Fruit fly (Drosophila melanogaster): Measurements from ENCODE around the gene wol.

Gene wol

dm6 chr2L:8305409-8305808 lies 2.6 kb upstream of the wol start, which contains the start of gene CG7840:
Gene CG7840 (plus strand): TSS chr2L:8305586.
- peak; percentile 57; the same call in 1 of the 3 replicates for TF ChIP-seq CG11560 (tag; IDR thresholded peaks at IDR 0.05)
- peak; percentile 57 for TF ChIP-seq Blimp-1 (GFP tag; optimal IDR thresholded peaks at IDR 0.05)
- TF ChIP-seq stwl (tag; optimal IDR thresholded peaks at IDR 0.05): peak; percentile 14
- TF ChIP-seq pros (GFP tag; optimal IDR thresholded peaks at IDR 0.05): no peak
- peak; percentile 78 for TF ChIP-seq HLH4C (GFP tag; IDR thresholded peaks at IDR 0.05; ENCODE audit: partially characterized antibody)
- TF ChIP-seq ewg (GFP tag; optimal IDR thresholded peaks at IDR 0.05): no peak
- peak; percentile 89 for TF ChIP-seq Dref (GFP tag; IDR thresholded peaks at IDR 0.05)
- TF ChIP-seq CG2129 (GFP tag; IDR thresholded peaks at IDR 0.05; ENCODE audit: partially characterized antibody): peak; percentile 79
- no peak for TF ChIP-seq Ets97D (GFP tag; optimal IDR thresholded peaks at IDR 0.05)
- peak; percentile 3 for TF ChIP-seq CG14710 (tag; optimal IDR thresholded peaks at IDR 0.05)
- peak; percentile 90 for TF ChIP-seq Doc3 (GFP tag; IDR thresholded peaks at IDR 0.05; ENCODE audit: partially characterized antibody)
- TF ChIP-seq ERR (GFP tag; optimal IDR thresholded peaks at IDR 0.05): no peak
- peak; percentile 95 for TF ChIP-seq unc-4 (GFP tag; IDR thresholded peaks at IDR 0.05; ENCODE audit: partially characterized antibody)
- TF ChIP-seq Bgb (GFP tag; IDR thresholded peaks at IDR 0.05; ENCODE audit: partially characterized antibody): peak; percentile 92
- no peak for TF ChIP-seq pnt (GFP tag; optimal IDR thresholded peaks at IDR 0.05)
- peak; percentile 94 for TF ChIP-seq hbn (GFP tag; IDR thresholded peaks at IDR 0.05; ENCODE audit: partially characterized antibody)
- no peak for TF ChIP-seq CG11085 (GFP tag; IDR thresholded peaks at IDR 0.05)
- TF ChIP-seq chm (GFP tag; IDR thresholded peaks at IDR 0.05): no peak
- TF ChIP-seq Antp (GFP tag; optimal IDR thresholded peaks at IDR 0.05): no peak
- peak; percentile 54 for TF ChIP-seq CG15514 (GFP tag; optimal IDR thresholded peaks at IDR 0.05)
- TF ChIP-seq Rx (GFP tag; IDR thresholded peaks at IDR 0.05): no peak
- peak; percentile 95 for TF ChIP-seq CG13287 (GFP tag; IDR thresholded peaks at IDR 0.05; ENCODE audit: partially characterized antibody)
- TF ChIP-seq CG3838 (GFP tag; optimal IDR thresholded peaks at IDR 0.05): no peak
- no peak for TF ChIP-seq CG3726 (GFP tag; IDR thresholded peaks at IDR 0.05)
- no peak for TF ChIP-seq Usf (GFP tag; optimal IDR thresholded peaks at IDR 0.05)
- peak; percentile 67; the same call in 2 of the 3 replicates for TF ChIP-seq vnd (GFP tag; IDR thresholded peaks at IDR 0.05; ENCODE audit: partially characterized antibody)
- peak; percentile 88 for TF ChIP-seq amos (GFP tag; IDR thresholded peaks at IDR 0.05; ENCODE audit: partially characterized antibody)
- peak; percentile 72 for TF ChIP-seq MBD-R2 (GFP tag; IDR thresholded peaks at IDR 0.05)
- TF ChIP-seq yki (optimal IDR thresholded peaks at IDR 0.05): no peak
- TF ChIP-seq CG2116 (GFP tag; optimal IDR thresholded peaks at IDR 0.05): peak; percentile 76
- TF ChIP-seq phol (tag; optimal IDR thresholded peaks at IDR 0.05): no peak
- TF ChIP-seq zen2 (GFP tag; IDR thresholded peaks at IDR 0.05; ENCODE audit: partially characterized antibody): peak; percentile 92
- no peak for TF ChIP-seq org-1 (GFP tag; optimal IDR thresholded peaks at IDR 0.05)
- TF ChIP-seq CG11456 (GFP tag; IDR thresholded peaks at IDR 0.05): no peak
- peak; percentile 85 for TF ChIP-seq knrl (GFP tag; IDR thresholded peaks at IDR 0.05; ENCODE audit: partially characterized antibody)
- peak; percentile 84 for TF ChIP-seq CG42726 (GFP tag; IDR thresholded peaks at IDR 0.05; ENCODE audit: partially characterized antibody)
- peak; percentile 82 for TF ChIP-seq CG14860 (GFP tag; IDR thresholded peaks at IDR 0.05; ENCODE audit: partially characterized antibody)
- no peak for TF ChIP-seq zfh2 (GFP tag; optimal IDR thresholded peaks at IDR 0.05)
- peak; percentile 91 for TF ChIP-seq CG34224 (GFP tag; IDR thresholded peaks at IDR 0.05; ENCODE audit: partially characterized antibody)
- TF ChIP-seq ato (GFP tag; IDR thresholded peaks at IDR 0.05; ENCODE audit: partially characterized antibody): peak; percentile 74
- TF ChIP-seq Dll (GFP tag; IDR thresholded peaks at IDR 0.05; ENCODE audit: partially characterized antibody): peak; percentile 91
- no peak for TF ChIP-seq dati (GFP tag; IDR thresholded peaks at IDR 0.05)
- TF ChIP-seq abd-A (tag; optimal IDR thresholded peaks at IDR 0.05): no peak
- peak; percentile 74 for TF ChIP-seq inv (GFP tag; IDR thresholded peaks at IDR 0.05; ENCODE audit: partially characterized antibody)
- peak; percentile 91 for TF ChIP-seq Opbp (GFP tag; IDR thresholded peaks at IDR 0.05; ENCODE audit: partially characterized antibody)
- no peak for TF ChIP-seq CG8388 (GFP tag; optimal IDR thresholded peaks at IDR 0.05)
- no peak for TF ChIP-seq CG33213 (GFP tag; optimal IDR thresholded peaks at IDR 0.05)
- TF ChIP-seq pzg (GFP tag; optimal IDR thresholded peaks at IDR 0.05): peak; percentile 47
- TF ChIP-seq CG2712 (tag; optimal IDR thresholded peaks at IDR 0.05): peak; percentile 5
